Fruit fly (Drosophila melanogaster) S2 (cell line): ENCODE data around the gene SerRS.

Source experiments
- CG8478 ChIP-seq: fragments of >200 bp; optimal IDR thresholded peaks from 2 replicates; lab custom pipeline; 2018
- CTCF ChIP-seq, 2 experiments: fragments of >200 bp; optimal IDR thresholded peaks; 2 replicates each; lab custom pipeline; 2018

- TF ChIP-seq CG8478 (lab: Kevin White, UChicago), result no peak
- peak in 1 of 2 experiments; percentile 23 for TF ChIP-seq CTCF (optimal IDR thresholded peaks at IDR 0.05; lab: Kevin White, UChicago)
Measured at dm6 chr2L:3022986-3023385, 14.2 kb downstream of the SerRS start, which contains the start of the genes alpha4GT1 and Prp40.
